Fruit fly (Drosophila melanogaster) whole organism, embryonic: ENCODE data around the gene CG18563.

ENCODE experiments used
- Asciz ChIP-seq: fragments of 200-800 bp; sonication (Bioruptor generic); optimal IDR thresholded peaks from 2 replicates; lab custom pipeline; 2017; ENCODE audit warnings: missing biosample characterization, mild to moderate bottlenecking, missing genetic modification characterization, missing genetic modification reagents
- Bgb ChIP-seq: fragments of 200-800 bp; sonication (Bioruptor generic); IDR thresholded peaks from 2 replicates; pipeline ENCODE4 v1.3.6; 2022; ENCODE audit warnings: missing biosample characterization, missing genetic modification characterization; ENCODE audit not compliant: partially characterized antibody
- CG10321 ChIP-seq: fragments of 200-800 bp; sonication (Bioruptor generic); IDR thresholded peaks from 2 replicates; pipeline ENCODE4 v1.3.6; 2022; ENCODE audit warnings: missing biosample characterization, missing genetic modification characterization
- CG10366 ChIP-seq: fragments of 200-800 bp; sonication (Bioruptor generic); IDR thresholded peaks from 2 replicates; pipeline ENCODE4 v1.3.6; 2022; ENCODE audit warnings: missing biosample characterization, missing genetic modification characterization
- CG10462 ChIP-seq: fragments of 200-800 bp; sonication (Bioruptor generic); optimal IDR thresholded peaks from 2 replicates; lab custom pipeline; 2016; ENCODE audit warnings: missing biosample characterization, missing genetic modification characterization
- CG10979 ChIP-seq: fragments of 200-800 bp; sonication (Bioruptor generic); optimal IDR thresholded peaks from 2 replicates; lab custom pipeline; 2018; ENCODE audit warnings: missing biosample characterization, mild to moderate bottlenecking, missing genetic modification characterization, moderate library complexity
- CG11504 ChIP-seq: fragments of 200-800 bp; sonication (Bioruptor generic); optimal IDR thresholded peaks from 3 replicates; lab custom pipeline; 2019; ENCODE audit warnings: missing biosample characterization, mild to moderate bottlenecking, missing genetic modification characterization, moderate library complexity
- CG11696 ChIP-seq: fragments of 200-800 bp; sonication (Bioruptor generic); IDR thresholded peaks from 2 replicates; pipeline ENCODE4 v1.3.6; 2022; ENCODE audit warnings: missing biosample characterization, missing genetic modification characterization
- CG12942 ChIP-seq: fragments of 200-800 bp; sonication (Bioruptor generic); optimal IDR thresholded peaks from 3 replicates; lab custom pipeline; 2016; ENCODE audit warnings: missing biosample characterization, missing genetic modification characterization
- CG14014 ChIP-seq: fragments of 200-800 bp; sonication (Bioruptor generic); IDR thresholded peaks from 2 replicates; pipeline ENCODE4 v1.3.6; 2022; ENCODE audit warnings: missing biosample characterization, missing genetic modification characterization
- CG18619 ChIP-seq: fragments of 200-800 bp; sonication (Bioruptor generic); optimal IDR thresholded peaks from 3 replicates; lab custom pipeline; 2017; ENCODE audit warnings: missing biosample characterization, mild to moderate bottlenecking, missing genetic modification characterization
- CG2116 ChIP-seq: fragments of 200-800 bp; sonication (Bioruptor generic); optimal IDR thresholded peaks from 3 replicates; lab custom pipeline; 2018; ENCODE audit warnings: missing biosample characterization, mild to moderate bottlenecking, missing genetic modification characterization
- CG2199 ChIP-seq: fragments of 200-800 bp; sonication (Bioruptor generic); IDR thresholded peaks from 3 replicates; pipeline ENCODE4 v1.3.6; 2022; ENCODE audit warnings: missing biosample characterization, missing genetic modification characterization
- CG30020 ChIP-seq: fragments of 200-800 bp; optimal IDR thresholded peaks from 2 replicates; lab custom pipeline; 2019; ENCODE audit warnings: missing biosample characterization, mild to moderate bottlenecking, missing genetic modification characterization, moderate library complexity
- CG3065 ChIP-seq: fragments of 200-800 bp; sonication (Bioruptor generic); optimal IDR thresholded peaks from 2 replicates; lab custom pipeline; 2016; ENCODE audit warnings: missing biosample characterization, missing genetic modification characterization
- CG3995 ChIP-seq: fragments of 200-800 bp; sonication (Bioruptor generic); optimal IDR thresholded peaks from 3 replicates; lab custom pipeline; 2016; ENCODE audit warnings: missing biosample characterization, missing genetic modification characterization
- CG4617 ChIP-seq: fragments of 200-800 bp; sonication (Bioruptor generic); optimal IDR thresholded peaks from 3 replicates; lab custom pipeline; 2016; ENCODE audit warnings: missing biosample characterization, missing genetic modification characterization, borderline replicate concordance
- CG5180 ChIP-seq: fragments of 200-800 bp; sonication (Bioruptor generic); optimal IDR thresholded peaks from 3 replicates; lab custom pipeline; 2017; ENCODE audit warnings: missing biosample characterization, missing genetic modification characterization, mild to moderate bottlenecking, moderate library complexity, missing genetic modification reagents
- CG6272 ChIP-seq: fragments of 200-800 bp; sonication (Bioruptor generic); IDR thresholded peaks from 2 replicates; pipeline ENCODE4 v1.3.6; 2022; ENCODE audit warnings: missing biosample characterization, missing genetic modification characterization
- CG8290 ChIP-seq, 3 experiments: fragments of 200-800 bp; sonication (Bioruptor generic); optimal IDR thresholded peaks; 2 replicates each; lab custom pipeline; 2016 to 2019; ENCODE audit warnings: missing biosample characterization in 3 of 3, missing genetic modification characterization in 3 of 3, mild to moderate bottlenecking in 2 of 3, moderate library complexity in 1 of 3
- CG8359 ChIP-seq: fragments of 200-800 bp; sonication (Bioruptor generic); optimal IDR thresholded peaks from 2 replicates; lab custom pipeline; 2017; ENCODE audit warnings: missing biosample characterization, mild to moderate bottlenecking, missing genetic modification characterization, borderline replicate concordance
- CTCF ChIP-seq: fragments of 200-800 bp; sonication (Bioruptor generic); optimal IDR thresholded peaks from 2 replicates; lab custom pipeline; 2017; ENCODE audit warnings: missing biosample characterization, mild to moderate bottlenecking, missing genetic modification characterization, moderate library complexity
- Dip3 ChIP-seq: fragments of 200-800 bp; sonication (Bioruptor generic); optimal IDR thresholded peaks from 3 replicates; lab custom pipeline; 2016; ENCODE audit warnings: missing biosample characterization, missing genetic modification characterization
- E2f1 ChIP-seq: fragments of 200-800 bp; sonication (Bioruptor generic); IDR thresholded peaks from 2 replicates; pipeline ENCODE4 v1.3.6; 2022; ENCODE audit warnings: missing biosample characterization, missing genetic modification characterization
- Gsc ChIP-seq: fragments of 200-800 bp; sonication (Bioruptor generic); IDR thresholded peaks from 2 replicates; pipeline ENCODE4 v1.3.6; 2022; ENCODE audit warnings: missing biosample characterization, missing genetic modification characterization
- H15 ChIP-seq: fragments of 200-800 bp; sonication (Bioruptor generic); IDR thresholded peaks from 3 replicates; pipeline ENCODE4 v1.3.6; 2022; ENCODE audit warnings: missing biosample characterization, missing genetic modification characterization
- HHEX ChIP-seq: fragments of 200-800 bp; sonication (Bioruptor generic); optimal IDR thresholded peaks from 3 replicates; lab custom pipeline; 2017; ENCODE audit warnings: missing biosample characterization, mild to moderate bottlenecking, missing genetic modification characterization, missing genetic modification reagents
- Hey ChIP-seq: fragments of 200-800 bp; sonication (Bioruptor generic); optimal IDR thresholded peaks from 3 replicates; lab custom pipeline; 2018; ENCODE audit warnings: missing biosample characterization, mild to moderate bottlenecking, missing genetic modification characterization
- Nf-YB ChIP-seq: fragments of 200-800 bp; sonication (Bioruptor generic); optimal IDR thresholded peaks from 3 replicates; lab custom pipeline; 2019; ENCODE audit warnings: missing biosample characterization, mild to moderate bottlenecking, missing genetic modification characterization, moderate library complexity
- cad ChIP-seq: fragments of >200 bp; optimal IDR thresholded peaks from 2 replicates; lab custom pipeline; 2017; ENCODE audit warnings: missing biosample characterization, missing genetic modification characterization
- crc ChIP-seq: fragments of 200-800 bp; sonication (Bioruptor generic); optimal IDR thresholded peaks from 2 replicates; lab custom pipeline; 2016; ENCODE audit warnings: missing biosample characterization, missing genetic modification characterization
- emc ChIP-seq: fragments of 200-800 bp; sonication (Bioruptor generic); optimal IDR thresholded peaks from 2 replicates; lab custom pipeline; 2016; ENCODE audit warnings: missing biosample characterization, missing genetic modification characterization
- en ChIP-seq: fragments of 200-800 bp; sonication (Bioruptor generic); optimal IDR thresholded peaks from 2 replicates; lab custom pipeline; 2016; ENCODE audit warnings: missing biosample characterization, missing genetic modification characterization
- esg ChIP-seq: fragments of 200-800 bp; sonication (Bioruptor generic); conservative IDR thresholded peaks from 2 replicates; pipeline ENCODE4 v1.3.6; 2022; ENCODE audit warnings: missing biosample characterization, missing genetic modification characterization
- gfzf ChIP-seq: fragments of 200-800 bp; sonication (Bioruptor generic); optimal IDR thresholded peaks from 2 replicates; lab custom pipeline; 2016; ENCODE audit warnings: missing biosample characterization, mild to moderate bottlenecking, missing genetic modification characterization, moderate library complexity
- gsb-n ChIP-seq: fragments of 200-800 bp; sonication (Bioruptor generic); optimal IDR thresholded peaks from 3 replicates; lab custom pipeline; 2018; ENCODE audit warnings: missing biosample characterization, mild to moderate bottlenecking, missing genetic modification characterization
- hb ChIP-seq: fragments of 200-800 bp; sonication (Bioruptor generic); IDR thresholded peaks from 3 replicates; pipeline ENCODE4 v1.3.6; 2022; ENCODE audit warnings: missing biosample characterization, missing genetic modification characterization; ENCODE audit not compliant: partially characterized antibody
- lola ChIP-seq, 3 experiments: fragments of >200 bp in 2 of 3; fragments of 200-800 bp in 1 of 3; sonication (Bioruptor generic) in 1 of 3; optimal IDR thresholded peaks; 2 replicates each; lab custom pipeline; 2017 to 2019; ENCODE audit warnings: missing biosample characterization in 3 of 3, missing genetic modification characterization in 3 of 3, mild to moderate bottlenecking in 1 of 3, moderate library complexity in 1 of 3
- lov ChIP-seq, 2 experiments: fragments of 200-800 bp in 1 of 2; fragments of >200 bp in 1 of 2; sonication (Bioruptor generic) in 1 of 2; IDR thresholded peaks in 1 of 2; optimal IDR thresholded peaks in 1 of 2; 2 replicates in 1 of 2; 3 replicates in 1 of 2; pipeline versions ENCODE4 v1.3.6 to Lab custom; 2017 to 2022; ENCODE audit warnings: missing biosample characterization in 1 of 2, missing genetic modification characterization in 1 of 2
- mirr ChIP-seq: fragments of 200-800 bp; sonication (Bioruptor generic); optimal IDR thresholded peaks from 3 replicates; lab custom pipeline; 2018; ENCODE audit warnings: missing biosample characterization, mild to moderate bottlenecking, missing genetic modification characterization
- otp ChIP-seq: fragments of 200-800 bp; sonication (Bioruptor generic); IDR thresholded peaks from 3 replicates; pipeline ENCODE4, ENCODE4 v1.3.6; 2022; ENCODE audit warnings: missing biosample characterization, missing genetic modification characterization
- peb ChIP-seq: fragments of 200-800 bp; sonication (Bioruptor generic); IDR thresholded peaks from 2 replicates; pipeline ENCODE4 v1.3.6; 2022; ENCODE audit warnings: missing biosample characterization, missing genetic modification characterization
- pros ChIP-seq: fragments of 200-800 bp; sonication (Bioruptor generic); optimal IDR thresholded peaks from 3 replicates; lab custom pipeline; 2019; ENCODE audit warnings: missing biosample characterization, mild to moderate bottlenecking, missing genetic modification characterization, moderate library complexity
- sens ChIP-seq: fragments of 200-800 bp; sonication (Bioruptor generic); peaks from one replicate; lab custom pipeline; 2016; ENCODE audit warnings: missing biosample characterization, missing genetic modification characterization
- seq ChIP-seq: fragments of 200-800 bp; sonication (Bioruptor generic); IDR thresholded peaks from 2 replicates; pipeline ENCODE4 v1.3.6; 2022; ENCODE audit warnings: missing biosample characterization, missing genetic modification characterization
- shn ChIP-seq: fragments of 200-800 bp; sonication (Bioruptor generic); optimal IDR thresholded peaks from 3 replicates; lab custom pipeline; 2016; ENCODE audit warnings: missing biosample characterization, missing genetic modification characterization
- tna ChIP-seq: fragments of 200-800 bp; sonication (Bioruptor generic); IDR thresholded peaks from 2 replicates; pipeline ENCODE4 v1.3.6; 2022; ENCODE audit warnings: missing biosample characterization, missing genetic modification characterization; ENCODE audit not compliant: partially characterized antibody
- ttk ChIP-seq: fragments of 200-800 bp; sonication (Bioruptor generic); IDR thresholded peaks from 2 replicates; pipeline ENCODE4 v2.1.2; 2022; ENCODE audit warnings: missing biosample characterization, missing genetic modification characterization
- unc-4 ChIP-seq: fragments of 200-800 bp; sonication (Bioruptor generic); IDR thresholded peaks from 2 replicates; pipeline ENCODE4 v1.3.6; 2022; ENCODE audit warnings: missing biosample characterization, missing genetic modification characterization; ENCODE audit not compliant: partially characterized antibody
- wdn ChIP-seq: fragments of 200-800 bp; sonication (Bioruptor generic); IDR thresholded peaks from 2 replicates; pipeline ENCODE4 v1.3.6; 2022; ENCODE audit warnings: missing biosample characterization, missing genetic modification characterization

Gene CG18563

DNA sequence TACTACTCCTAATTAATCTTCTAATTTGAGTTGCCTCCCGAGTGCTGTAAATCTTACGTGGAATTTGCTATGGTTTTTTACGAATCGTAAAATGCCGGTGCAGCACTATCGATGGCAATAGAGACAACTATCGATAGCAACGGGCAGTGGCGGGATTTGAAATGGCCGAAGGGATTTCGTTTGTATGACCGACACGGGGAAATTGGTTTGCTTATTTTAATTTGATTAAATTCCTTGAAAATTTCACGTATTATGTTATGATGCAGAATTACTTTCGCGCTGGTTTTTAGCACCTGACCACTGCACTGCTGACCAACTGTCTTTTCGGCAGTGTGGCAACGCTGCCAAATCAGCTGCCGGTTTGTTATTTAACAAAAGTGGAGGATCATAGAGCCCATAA, 26.3 kb upstream of the CG18563 start, which contains the start of the genes GCS2beta and CG5131 (continued):
- peak in 1 of 3 experiments; percentile 84 for TF ChIP-seq lola (GFP tag; optimal IDR thresholded peaks at IDR 0.05; lab: Kevin White, UChicago)
- TF ChIP-seq Dip3 = peak; percentile 96
- peak; percentile 99 for TF ChIP-seq sens (GFP tag; lab: Kevin White, UChicago)
- peak; percentile 92 for TF ChIP-seq emc
- TF ChIP-seq otp (GFP tag; lab: Robert Waterston, UW) = peak; percentile 75; the same call in 2 of the 3 replicates
- peak; percentile 42 for TF ChIP-seq CG8359 (GFP tag; lab: Kevin White, UChicago)
- peak; percentile 95 for TF ChIP-seq CG14014 (GFP tag; lab: Robert Waterston, UW)
- peak; percentile 97 for TF ChIP-seq shn (GFP tag; lab: Kevin White, UChicago)
- TF ChIP-seq Hey (tag; lab: Kevin White, UChicago) = peak; percentile 60
- TF ChIP-seq CG10321 = peak; percentile 66
- TF ChIP-seq pros (GFP tag; lab: Kevin White, UChicago) = no peak
- peak; percentile 84 for TF ChIP-seq Gsc (GFP tag; lab: Robert Waterston, UW)
- TF ChIP-seq ttk (GFP tag; lab: Robert Waterston, UW) = peak; percentile 94
- TF ChIP-seq cad = peak; percentile 23
- peak; percentile 66 for TF ChIP-seq CG30020 (tag; lab: Kevin White, UChicago)
- TF ChIP-seq tna (GFP tag; lab: Robert Waterston, UW) = peak; percentile 83
- peak; percentile 92 for TF ChIP-seq crc (GFP tag; lab: Kevin White, UChicago)
- peak; percentile 93 for TF ChIP-seq CG10366 (GFP tag; lab: Robert Waterston, UW)
- TF ChIP-seq CG12942 (GFP tag; lab: Kevin White, UChicago) = peak; percentile 95
- TF ChIP-seq gfzf = peak; percentile 49
- TF ChIP-seq CG6272 (GFP tag; lab: Robert Waterston, UW) = peak; percentile 95
- peak; percentile 90 for TF ChIP-seq gsb-n (tag; lab: Kevin White, UChicago)
- TF ChIP-seq CG8290 (GFP tag; optimal IDR thresholded peaks at IDR 0.05; lab: Kevin White, UChicago) = peak; percentile 72
- peak; percentile 35 to 97 for TF ChIP-seq CG8290 (tag; optimal IDR thresholded peaks at IDR 0.05; lab: Kevin White, UChicago)
- TF ChIP-seq en (GFP tag; lab: Kevin White, UChicago) = peak; percentile 83
- peak; percentile 87 for TF ChIP-seq Bgb (GFP tag; lab: Robert Waterston, UW)
- peak; percentile 87 for TF ChIP-seq HHEX (GFP tag; lab: Kevin White, UChicago)
- peak; percentile 84 for TF ChIP-seq CG3065 (GFP tag; lab: Kevin White, UChicago)
- TF ChIP-seq CG3995 = peak; percentile 71
- peak; percentile 85 for TF ChIP-seq CG11504 (tag; lab: Kevin White, UChicago)
- TF ChIP-seq CTCF = peak; percentile 50
- TF ChIP-seq esg (GFP tag; lab: Robert Waterston, UW) = peak; percentile 94
- TF ChIP-seq CG2116 = peak; percentile 90
- TF ChIP-seq Nf-YB (GFP tag; lab: Kevin White, UChicago) = peak; percentile 61
- peak; percentile 88 for TF ChIP-seq CG18619
- peak; percentile 76 for TF ChIP-seq mirr (GFP tag; lab: Kevin White, UChicago)
- TF ChIP-seq CG10462 (GFP tag; lab: Kevin White, UChicago) = peak; percentile 89
- peak; percentile 86 for TF ChIP-seq CG2199 (GFP tag; lab: Robert Waterston, UW)
- TF ChIP-seq unc-4 (GFP tag; lab: Robert Waterston, UW) = peak; percentile 88
- peak; percentile 98 for TF ChIP-seq CG4617 (GFP tag; lab: Kevin White, UChicago)
- TF ChIP-seq seq = peak; percentile 91
- TF ChIP-seq CG5180 (GFP tag; lab: Kevin White, UChicago) = peak; percentile 50
- TF ChIP-seq lov (optimal IDR thresholded peaks at IDR 0.05; lab: Kevin White, UChicago) = no peak
- peak; percentile 81; the same call in 2 of the 3 replicates for TF ChIP-seq lov (GFP tag; IDR thresholded peaks at IDR 0.05; lab: Robert Waterston, UW)
- TF ChIP-seq E2f1 (GFP tag; lab: Robert Waterston, UW) = peak; percentile 91
- TF ChIP-seq H15 = peak; percentile 92
- peak; percentile 90 for TF ChIP-seq wdn (GFP tag; lab: Robert Waterston, UW)
- TF ChIP-seq hb (GFP tag; lab: Robert Waterston, UW) = peak; percentile 91
- peak; percentile 70 for TF ChIP-seq Asciz (GFP tag; lab: Kevin White, UChicago)
- peak; percentile 78 for TF ChIP-seq CG10979 (tag; lab: Kevin White, UChicago)
- peak; percentile 69 for TF ChIP-seq CG11696 (GFP tag; lab: Robert Waterston, UW)
- TF ChIP-seq peb (GFP tag; lab: Robert Waterston, UW) = peak; percentile 85
